Fruit fly (Drosophila melanogaster): ENCODE measurements around the gene CG7202.

Gene CG7202

dm6 chr3L:21445704-21446103, 46.9 kb downstream of the CG7202 start, which contains the start of gene Syx7 (continued):
- TF ChIP-seq Gsc (GFP tag; IDR thresholded peaks at IDR 0.05) (no peak), pnt (GFP tag; optimal IDR thresholded peaks at IDR 0.05) (no peak), dan (GFP tag; IDR thresholded peaks at IDR 0.05) (no peak), Stat92E (GFP tag; optimal IDR thresholded peaks at IDR 0.05) (peak in 1 of 3 experiments; percentile 1), CG6791 (GFP tag; IDR thresholded peaks at IDR 0.05; ENCODE audit: partially characterized antibody) (0 out of 3 replicates have a peak, but pooled peaks have one; percentile 5), CkIIα-i1 (GFP tag; IDR thresholded peaks at IDR 0.05) (no peak), jumu (GFP tag; optimal IDR thresholded peaks at IDR 0.05) (no peak), row (GFP tag; IDR thresholded peaks at IDR 0.05) (no peak), Rx (GFP tag; IDR thresholded peaks at IDR 0.05) (no peak), ash1 (GFP tag; optimal IDR thresholded peaks at IDR 0.05) (no peak), slou (GFP tag; optimal IDR thresholded peaks at IDR 0.05) (no peak), CG3847 (GFP tag; IDR thresholded peaks at IDR 0.05) (peak; percentile 74), CG10147 (GFP tag; optimal IDR thresholded peaks at IDR 0.05) (no peak), org-1 (GFP tag; optimal IDR thresholded peaks at IDR 0.05) (no peak), sob (GFP tag; IDR thresholded peaks at IDR 0.05) (peak; percentile 76), CG15073 (GFP tag; optimal IDR thresholded peaks at IDR 0.05) (no peak), pfk (GFP tag; optimal IDR thresholded peaks at IDR 0.05) (no peak), nmo (GFP tag; optimal IDR thresholded peaks at IDR 0.05) (peak; percentile 64), chinmo (GFP tag; IDR thresholded peaks at IDR 0.05; ENCODE audit: partially characterized antibody) (0 out of 4 replicates have a peak, but pooled peaks have one; percentile 12), dmrt11E (tag; optimal IDR thresholded peaks at IDR 0.05) (no peak), CG18764 (GFP tag; optimal IDR thresholded peaks at IDR 0.05) (no peak), Dref (GFP tag; IDR thresholded peaks at IDR 0.05) (peak; percentile 94), mam (GFP tag; optimal IDR thresholded peaks at IDR 0.05) (peak; percentile 59), C15 (GFP tag; IDR thresholded peaks at IDR 0.05) (no peak), run (tag; optimal IDR thresholded peaks at IDR 0.05) (no peak), otp (GFP tag; IDR thresholded peaks at IDR 0.05) (no peak), CG7786 (GFP tag; optimal IDR thresholded peaks at IDR 0.05) (peak; percentile 21), Hr3 (GFP tag; optimal IDR thresholded peaks at IDR 0.05) (no peak), CG13624 (GFP tag; optimal IDR thresholded peaks at IDR 0.05) (peak; percentile 49), Fer3 (tag; optimal IDR thresholded peaks at IDR 0.05) (no peak), H2.0 (GFP tag; IDR thresholded peaks at IDR 0.05) (no peak), Nf-YA (GFP tag; IDR thresholded peaks at IDR 0.05) (no peak), CG6175 (GFP tag; IDR thresholded peaks at IDR 0.05) (no peak), CG6689 (GFP tag; IDR thresholded peaks at IDR 0.05) (no peak), CG17802 (tag; optimal IDR thresholded peaks at IDR 0.05) (no peak), CG30020 (tag; optimal IDR thresholded peaks at IDR 0.05) (peak; percentile 2), caup (GFP tag; optimal IDR thresholded peaks at IDR 0.05; ENCODE audit: severe bottlenecking) (no peak), CG30431 (GFP tag; optimal IDR thresholded peaks at IDR 0.05) (no peak), Deaf1 (tag; optimal IDR thresholded peaks at IDR 0.05) (no peak), dmrt99B (tag; optimal IDR thresholded peaks at IDR 0.05) (no peak), gsb (GFP tag; IDR thresholded peaks at IDR 0.05) (no peak), gro (GFP tag; optimal IDR thresholded peaks at IDR 0.05) (peak; percentile 62), CG9609 (GFP tag; optimal IDR thresholded peaks at IDR 0.05) (peak; percentile 38), CG11696 (GFP tag; IDR thresholded peaks at IDR 0.05) (no peak), CG10366 (GFP tag; IDR thresholded peaks at IDR 0.05) (no peak), Sox100B (GFP tag; optimal IDR thresholded peaks at IDR 0.05) (no peak), Fer1 (GFP tag; optimal IDR thresholded peaks at IDR 0.05) (peak; percentile 23), Jarid2 (GFP tag; optimal IDR thresholded peaks at IDR 0.05) (no peak), BEAF-32 (GFP tag; optimal IDR thresholded peaks at IDR 0.05) (peak; percentile 78), CG11398 (GFP tag; optimal IDR thresholded peaks at IDR 0.05) (no peak), CG15601 (tag; optimal IDR thresholded peaks at IDR 0.05) (peak; percentile 24), Vsx1 (GFP tag; optimal IDR thresholded peaks at IDR 0.05) (no peak)
